Worm (Caenorhabditis elegans) whole organism, L3 larva: Measurements from ENCODE around the gene cutl-15.

Experiments used
- aly-2 ChIP-seq: fragments of 150-350 bp; optimal IDR thresholded peaks from 2 replicates; lab custom pipeline; 2014; ENCODE audit warnings: missing biosample characterization, missing genetic modification characterization
- nhr-12 ChIP-seq: fragments of 150-350 bp; optimal IDR thresholded peaks from 2 replicates; lab custom pipeline; 2014; ENCODE audit warnings: missing biosample characterization, missing genetic modification characterization
- pha-4 ChIP-seq: fragments of 150-350 bp; optimal IDR thresholded peaks from 2 replicates; lab custom pipeline; 2014; ENCODE audit warnings: missing biosample characterization, missing genetic modification reagents, missing genetic modification characterization
- snpc-4 ChIP-seq: fragments of 150-350 bp; optimal IDR thresholded peaks from 2 replicates; lab custom pipeline; 2014; ENCODE audit warnings: missing biosample characterization, missing genetic modification characterization
- unc-39 ChIP-seq: sonication (generic microtip); optimal IDR thresholded peaks from 4 replicates; lab custom pipeline; 2017; ENCODE audit warnings: missing biosample characterization, missing genetic modification characterization
- unc-62 ChIP-seq: fragments of 150-350 bp; sonication (generic microtip); optimal IDR thresholded peaks from 4 replicates; lab custom pipeline; 2014; ENCODE audit warnings: missing biosample characterization, missing genetic modification reagents, missing genetic modification characterization
- ztf-11 ChIP-seq: fragments of 150-350 bp; optimal IDR thresholded peaks from 2 replicates; lab custom pipeline; 2014; ENCODE audit warnings: missing biosample characterization, missing genetic modification characterization

ce11 chrII:8895895-8896294, 51.6 kb downstream of the cutl-15 start:
- no peak for TF ChIP-seq pha-4 (tag; lab: Kevin White, UChicago)
- TF ChIP-seq unc-62 = no peak
- no peak for TF ChIP-seq ztf-11 (tag; lab: Kevin White, UChicago)
- TF ChIP-seq nhr-12 (tag; lab: Kevin White, UChicago) = no peak
- no peak for TF ChIP-seq snpc-4 (tag; lab: Kevin White, UChicago)
- TF ChIP-seq aly-2 (tag; lab: Kevin White, UChicago) = no peak
- TF ChIP-seq unc-39 (tag; lab: Kevin White, UChicago) = no peak
